Worm (Caenorhabditis elegans) whole organism, L4 larva: Measurements from ENCODE around the gene C08F11.13.

ENCODE experiments used
- ceh-28 ChIP-seq: fragments of 150-350 bp; optimal IDR thresholded peaks from 2 replicates; lab custom pipeline; 2014; ENCODE audit warnings: missing biosample characterization, missing genetic modification reagents, missing genetic modification characterization
- egl-27 ChIP-seq: sonication (generic microtip); optimal IDR thresholded peaks from 3 replicates; lab custom pipeline; 2017; ENCODE audit warnings: missing biosample characterization, missing genetic modification reagents, missing genetic modification characterization
- pha-4 ChIP-seq, 2 experiments: fragments of 150-350 bp in 1 of 2; fragments of 200-800 bp in 1 of 2; sonication (Bioruptor generic) in 1 of 2; IDR thresholded peaks in 1 of 2; optimal IDR thresholded peaks in 1 of 2; 2 replicates each; pipeline versions ENCODE4 v1.3.6 to Lab custom; 2014 to 2022; ENCODE audit warnings: missing genetic modification characterization in 2 of 2, missing genetic modification reagents in 2 of 2, missing biosample characterization in 1 of 2, missing compliant biosample characterization in 1 of 2
- pqm-1 ChIP-seq: sonication (generic microtip); optimal IDR thresholded peaks from 2 replicates; lab custom pipeline; 2017; ENCODE audit warnings: missing biosample characterization, missing genetic modification characterization

DNA sequence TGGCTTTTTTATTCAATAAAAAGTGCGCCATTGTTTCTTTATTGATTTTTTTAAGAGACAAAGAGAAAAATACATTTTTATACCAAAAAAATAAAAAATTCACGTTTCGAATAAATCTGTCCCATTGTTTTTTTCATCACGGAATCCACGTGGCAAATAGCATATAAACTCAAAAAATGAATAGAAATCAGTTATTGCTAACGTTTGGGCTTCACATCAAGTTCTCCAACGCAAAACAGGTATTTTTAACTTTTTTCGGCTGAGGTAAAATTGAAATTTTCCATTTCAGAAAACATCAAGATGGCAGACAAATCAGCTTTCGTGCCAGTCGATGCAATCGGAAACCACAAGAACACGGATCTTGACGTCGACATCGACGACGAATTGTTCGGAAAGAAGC, 16.3 kb downstream of the C08F11.13 start, which contains the start of gene Y45F10B.3:
- TF ChIP-seq egl-27 (tag; lab: Kevin White, UChicago), result no peak
- TF ChIP-seq pha-4 (GFP tag; IDR thresholded peaks at IDR 0.05; lab: Robert Waterston, UW), result no peak
- no peak for TF ChIP-seq pha-4 (tag; optimal IDR thresholded peaks at IDR 0.05; lab: Kevin White, UChicago)
- no peak for TF ChIP-seq ceh-28 (tag; lab: Kevin White, UChicago)
- no peak for TF ChIP-seq pqm-1 (tag; lab: Kevin White, UChicago)
